Worm (Caenorhabditis elegans) whole organism, young adult: Measurements from ENCODE around the gene mcm-2.

ENCODE experiments used
- B0261.1 ChIP-seq: sonication (generic microtip); optimal IDR thresholded peaks from 2 replicates; lab custom pipeline; 2016; ENCODE audit warnings: mild to moderate bottlenecking, missing genetic modification characterization, moderate library complexity, missing compliant biosample characterization
- B0336.3 ChIP-seq: fragments of 200-800 bp; sonication (Bioruptor generic); IDR thresholded peaks from 2 replicates; pipeline ENCODE4 v1.3.6; 2022; ENCODE audit warnings: missing genetic modification characterization, missing compliant biosample characterization
- C06A6.2 ChIP-seq: fragments of 200-800 bp; sonication (Bioruptor generic); conservative IDR thresholded peaks from 2 replicates; pipeline ENCODE4 v1.3.6; 2022; ENCODE audit warnings: missing genetic modification characterization, missing compliant biosample characterization
- C17E4.6 ChIP-seq: fragments of 200-800 bp; sonication (Bioruptor generic); IDR thresholded peaks from 2 replicates; pipeline ENCODE4 v1.3.6; 2022; ENCODE audit warnings: missing genetic modification reagents, missing genetic modification characterization, missing compliant biosample characterization
- D2030.7 ChIP-seq: fragments of 200-800 bp; sonication (Bioruptor generic); IDR thresholded peaks from 2 replicates; pipeline ENCODE4 v1.3.6; 2022; ENCODE audit warnings: missing genetic modification reagents, missing genetic modification characterization, missing compliant biosample characterization
- F10E7.11 ChIP-seq: sonication (generic microtip); optimal IDR thresholded peaks from 2 replicates; lab custom pipeline; 2017; ENCODE audit warnings: mild to moderate bottlenecking, missing genetic modification characterization, moderate library complexity, missing compliant biosample characterization
- F37B4.10 ChIP-seq: fragments of 200-800 bp; sonication (Bioruptor generic); IDR thresholded peaks from 2 replicates; pipeline ENCODE4 v1.3.6; 2022; ENCODE audit warnings: missing genetic modification characterization, missing compliant biosample characterization
- F39B2.1 ChIP-seq: fragments of 200-800 bp; sonication (Bioruptor generic); IDR thresholded peaks from 2 replicates; pipeline ENCODE4 v1.3.6; 2022; ENCODE audit warnings: missing genetic modification reagents, missing genetic modification characterization, missing compliant biosample characterization
- F55B11.4 ChIP-seq: sonication (generic microtip); optimal IDR thresholded peaks from 2 replicates; lab custom pipeline; 2016; ENCODE audit warnings: missing compliant biosample characterization, missing genetic modification characterization, borderline replicate concordance; ENCODE audit not compliant: insufficient read depth
- F57A8.1 ChIP-seq: fragments of 200-800 bp; sonication (Bioruptor generic); optimal IDR thresholded peaks from 2 replicates; lab custom pipeline; 2018; ENCODE audit warnings: mild to moderate bottlenecking, missing genetic modification characterization, moderate library complexity, missing compliant biosample characterization
- T26A5.8 ChIP-seq: sonication (generic microtip); optimal IDR thresholded peaks from 2 replicates; lab custom pipeline; 2016; ENCODE audit warnings: missing genetic modification characterization, missing compliant biosample characterization
- Y95B8A.8 ChIP-seq: fragments of 200-800 bp; sonication (Bioruptor generic); IDR thresholded peaks from 2 replicates; pipeline ENCODE4 v1.3.6; 2022; ENCODE audit warnings: missing genetic modification reagents, missing genetic modification characterization, missing compliant biosample characterization
- akir-1 ChIP-seq: fragments of 200-800 bp; sonication (Bioruptor generic); optimal IDR thresholded peaks from 2 replicates; lab custom pipeline; 2018; ENCODE audit warnings: mild to moderate bottlenecking, missing genetic modification characterization, moderate library complexity, missing compliant biosample characterization
- attf-5 ChIP-seq: fragments of 200-800 bp; sonication (Bioruptor generic); optimal IDR thresholded peaks from 2 replicates; lab custom pipeline; 2018; ENCODE audit warnings: mild to moderate bottlenecking, missing genetic modification characterization, missing compliant biosample characterization
- bed-2 ChIP-seq: fragments of 200-800 bp; sonication (Bioruptor generic); IDR thresholded peaks from 2 replicates; pipeline ENCODE4 v1.3.6; 2022; ENCODE audit warnings: missing genetic modification reagents, missing genetic modification characterization, missing compliant biosample characterization
- ceh-27 ChIP-seq: fragments of 200-800 bp; sonication (Bioruptor generic); optimal IDR thresholded peaks from 2 replicates; lab custom pipeline; 2018; ENCODE audit warnings: mild to moderate bottlenecking, missing genetic modification characterization, moderate library complexity, missing compliant biosample characterization
- ceh-40 ChIP-seq: fragments of 200-800 bp; sonication (Bioruptor generic); IDR thresholded peaks from 2 replicates; pipeline ENCODE4 v1.3.6; 2022; ENCODE audit warnings: missing genetic modification characterization, missing compliant biosample characterization
- ceh-58 ChIP-seq: fragments of 200-800 bp; sonication (Bioruptor generic); IDR thresholded peaks from 2 replicates; pipeline ENCODE4 v1.3.6; 2022; ENCODE audit warnings: missing genetic modification characterization, missing compliant biosample characterization
- ceh-79 ChIP-seq: sonication (generic microtip); optimal IDR thresholded peaks from 2 replicates; lab custom pipeline; 2017; ENCODE audit warnings: mild to moderate bottlenecking, missing genetic modification characterization, missing compliant biosample characterization
- dpff-1 ChIP-seq: sonication (generic microtip); optimal IDR thresholded peaks from 2 replicates; lab custom pipeline; 2017; ENCODE audit warnings: mild to moderate bottlenecking, missing genetic modification characterization, missing compliant biosample characterization
- egl-44 ChIP-seq: fragments of 200-800 bp; sonication (Bioruptor generic); IDR thresholded peaks from 2 replicates; pipeline ENCODE4 v1.3.6; 2022; ENCODE audit warnings: missing genetic modification reagents, missing genetic modification characterization, missing compliant biosample characterization
- egrh-3 ChIP-seq: fragments of 200-800 bp; sonication (Bioruptor generic); IDR thresholded peaks from 2 replicates; pipeline ENCODE4 v1.3.6; 2022; ENCODE audit warnings: missing genetic modification reagents, missing genetic modification characterization, missing compliant biosample characterization
- ets-4 ChIP-seq: fragments of 200-800 bp; sonication (Bioruptor generic); optimal IDR thresholded peaks from 2 replicates; lab custom pipeline; 2018; ENCODE audit warnings: mild to moderate bottlenecking, missing genetic modification characterization, missing compliant biosample characterization
- him-1 ChIP-seq: sonication (generic microtip); optimal IDR thresholded peaks from 2 replicates; lab custom pipeline; 2016; ENCODE audit warnings: missing genotype, missing genetic modification reagents, missing genetic modification characterization, missing compliant biosample characterization
- hlh-26 ChIP-seq: fragments of 200-800 bp; sonication (Bioruptor generic); conservative IDR thresholded peaks from 2 replicates; pipeline ENCODE4 v1.3.6; 2022; ENCODE audit warnings: missing genetic modification reagents, missing genetic modification characterization, missing compliant biosample characterization
- hmg-20 ChIP-seq: fragments of 200-800 bp; sonication (Bioruptor generic); IDR thresholded peaks from 2 replicates; pipeline ENCODE4 v1.3.6; 2022; ENCODE audit warnings: missing genetic modification reagents, missing genetic modification characterization, missing compliant biosample characterization
- hsf-1 ChIP-seq: fragments of 200-800 bp; sonication (Bioruptor generic); IDR thresholded peaks from 2 replicates; pipeline ENCODE4 v1.3.6; 2022; ENCODE audit warnings: missing genetic modification reagents, missing genetic modification characterization, missing compliant biosample characterization
- lag-1 ChIP-seq: fragments of 200-800 bp; sonication (Bioruptor generic); IDR thresholded peaks from 2 replicates; pipeline ENCODE4 v1.3.6; 2022; ENCODE audit warnings: missing genetic modification reagents, missing genetic modification characterization, missing compliant biosample characterization
- let-526 ChIP-seq: fragments of 200-800 bp; sonication (Bioruptor generic); IDR thresholded peaks from 2 replicates; pipeline ENCODE4 v1.3.6; 2022; ENCODE audit warnings: missing genetic modification reagents, missing genetic modification characterization, missing compliant biosample characterization
- lin-26 ChIP-seq: fragments of 200-800 bp; sonication (Bioruptor generic); IDR thresholded peaks from 2 replicates; pipeline ENCODE4 v1.3.6; 2022; ENCODE audit warnings: missing genetic modification reagents, missing genetic modification characterization, missing compliant biosample characterization
- lin-35 ChIP-seq, 3 experiments: fragments of 150-350 bp in 2 of 3; sonication (generic microtip) in 1 of 3; optimal IDR thresholded peaks; 2 replicates each; lab custom pipeline; 2014 to 2018; ENCODE audit warnings: missing biosample characterization in 3 of 3, missing genetic modification characterization in 3 of 3, missing genetic modification reagents in 3 of 3
- lin-40 ChIP-seq: sonication (generic microtip); optimal IDR thresholded peaks from 2 replicates; lab custom pipeline; 2016; ENCODE audit warnings: missing genetic modification characterization, mild to moderate bottlenecking, missing compliant biosample characterization, missing genotype, missing genetic modification reagents
- lin-54 ChIP-seq: fragments of 200-800 bp; sonication (Bioruptor generic); optimal IDR thresholded peaks from 2 replicates; lab custom pipeline; 2018; ENCODE audit warnings: mild to moderate bottlenecking, missing genetic modification characterization, missing compliant biosample characterization
- lir-1 ChIP-seq: fragments of 200-800 bp; sonication (Bioruptor generic); conservative IDR thresholded peaks from 2 replicates; pipeline ENCODE4 v1.3.6; 2022; ENCODE audit warnings: missing genetic modification reagents, missing genetic modification characterization, missing compliant biosample characterization
- lsy-27 ChIP-seq: sonication (generic microtip); optimal IDR thresholded peaks from 2 replicates; lab custom pipeline; 2017; ENCODE audit warnings: missing genetic modification characterization, mild to moderate bottlenecking, missing compliant biosample characterization, antibody characterized with exemption, missing genotype, borderline replicate concordance; ENCODE audit not compliant: insufficient read depth
- madf-6 ChIP-seq: fragments of 200-800 bp; sonication (Bioruptor generic); IDR thresholded peaks from 2 replicates; pipeline ENCODE4 v1.3.6; 2022; ENCODE audit warnings: missing genetic modification reagents, missing genetic modification characterization, missing compliant biosample characterization
- mcd-1 ChIP-seq: fragments of 200-800 bp; sonication (Bioruptor generic); IDR thresholded peaks from 2 replicates; pipeline ENCODE4 v1.3.6; 2022; ENCODE audit warnings: missing genetic modification reagents, missing genetic modification characterization, missing compliant biosample characterization
- mxl-1 ChIP-seq: sonication (generic microtip); optimal IDR thresholded peaks from 2 replicates; lab custom pipeline; 2016; ENCODE audit warnings: missing genetic modification characterization, missing compliant biosample characterization
- nfya-1 ChIP-seq: sonication (generic microtip); optimal IDR thresholded peaks from 2 replicates; lab custom pipeline; 2017; ENCODE audit warnings: antibody characterized with exemption, missing compliant biosample characterization, missing genetic modification characterization, borderline replicate concordance; ENCODE audit not compliant: insufficient read depth
- nfyb-1 ChIP-seq: fragments of 200-800 bp; sonication (Bioruptor generic); IDR thresholded peaks from 2 replicates; pipeline ENCODE4 v1.3.6; 2022; ENCODE audit warnings: missing genetic modification reagents, missing genetic modification characterization, missing compliant biosample characterization
- nhr-27 ChIP-seq: fragments of 200-800 bp; sonication (Bioruptor generic); optimal IDR thresholded peaks from 2 replicates; lab custom pipeline; 2018; ENCODE audit warnings: mild to moderate bottlenecking, missing genetic modification characterization, moderate library complexity, missing compliant biosample characterization
- nhr-90 ChIP-seq: sonication (generic microtip); optimal IDR thresholded peaks from 2 replicates; lab custom pipeline; 2016; ENCODE audit warnings: missing genotype, mild to moderate bottlenecking, missing genetic modification characterization, missing compliant biosample characterization
- rcor-1 ChIP-seq: fragments of 200-800 bp; sonication (Bioruptor generic); IDR thresholded peaks from 2 replicates; pipeline ENCODE4 v1.3.6; 2022; ENCODE audit warnings: missing genetic modification reagents, missing genetic modification characterization, missing compliant biosample characterization
- sdz-38 ChIP-seq: sonication (generic microtip); optimal IDR thresholded peaks from 2 replicates; lab custom pipeline; 2016; ENCODE audit warnings: missing genotype, missing genetic modification characterization, missing compliant biosample characterization
- somi-1 ChIP-seq: fragments of 200-800 bp; sonication (Bioruptor generic); optimal IDR thresholded peaks from 2 replicates; lab custom pipeline; 2018; ENCODE audit warnings: mild to moderate bottlenecking, missing genetic modification characterization, missing compliant biosample characterization
- sptf-2 ChIP-seq: fragments of 200-800 bp; sonication (Bioruptor generic); optimal IDR thresholded peaks from 2 replicates; lab custom pipeline; 2018; ENCODE audit warnings: mild to moderate bottlenecking, missing genetic modification characterization, missing compliant biosample characterization
- tbx-9 ChIP-seq: sonication (generic microtip); optimal IDR thresholded peaks from 2 replicates; lab custom pipeline; 2016; ENCODE audit warnings: borderline replicate concordance, missing genetic modification characterization, inconsistent platforms, missing compliant biosample characterization
- unc-130 ChIP-seq: sonication (generic microtip); optimal IDR thresholded peaks from 2 replicates; lab custom pipeline; 2016; ENCODE audit warnings: missing genetic modification reagents, missing genetic modification characterization, missing compliant biosample characterization
- ztf-28 ChIP-seq: fragments of 200-800 bp; sonication (Bioruptor generic); IDR thresholded peaks from 2 replicates; pipeline ENCODE4 v1.3.6; 2022; ENCODE audit warnings: missing genetic modification reagents, missing genetic modification characterization, missing compliant biosample characterization
- ztf-3 ChIP-seq: fragments of 200-800 bp; sonication (Bioruptor generic); optimal IDR thresholded peaks from 2 replicates; lab custom pipeline; 2018; ENCODE audit warnings: mild to moderate bottlenecking, missing genetic modification characterization, missing compliant biosample characterization

The mcm-2 gene

DNA sequence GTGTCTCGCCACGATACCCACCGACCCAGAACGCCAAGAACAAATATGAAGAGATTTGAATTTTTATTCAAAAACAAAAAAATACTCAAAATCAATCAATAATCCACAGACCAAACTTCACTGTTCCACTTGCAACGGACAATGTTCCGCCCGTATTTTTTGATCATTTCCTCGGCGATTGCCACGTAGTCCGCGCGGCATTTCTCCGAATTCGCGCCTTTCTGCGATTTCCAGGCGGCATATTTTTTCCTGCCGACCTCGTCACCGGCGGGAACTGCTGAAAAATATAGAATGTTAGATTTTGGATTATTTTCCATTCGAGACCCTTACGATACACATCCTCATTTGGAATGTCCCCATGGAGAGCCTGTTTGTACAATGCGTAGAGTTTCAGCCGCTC is 34.2 kb downstream of the mcm-2 start (continued):
- TF ChIP-seq madf-6 (GFP tag; lab: Robert Waterston, UW) (peak; percentile 80), D2030.7 (GFP tag; lab: Robert Waterston, UW) (no peak), F39B2.1 (GFP tag; lab: Robert Waterston, UW) (no peak), dpff-1 (tag; lab: Kevin White, UChicago) (no peak), nfya-1 (no peak), him-1 (tag; lab: Kevin White, UChicago) (no peak), sdz-38 (tag; lab: Kevin White, UChicago) (no peak), somi-1 (no peak), nhr-90 (tag; lab: Kevin White, UChicago) (no peak), hsf-1 (GFP tag; lab: Robert Waterston, UW) (peak; percentile 44; the same call in 1 of the 2 replicates), bed-2 (GFP tag; lab: Robert Waterston, UW) (no peak), rcor-1 (GFP tag; lab: Robert Waterston, UW) (no peak), hlh-26 (no peak), sptf-2 (GFP tag; lab: Kevin White, UChicago) (no peak), ceh-79 (tag; lab: Kevin White, UChicago) (no peak), C06A6.2 (no peak), lin-26 (GFP tag; lab: Robert Waterston, UW) (peak; percentile 57; the same call in 1 of the 2 replicates), unc-130 (GFP tag; lab: Kevin White, UChicago) (no peak), F57A8.1 (GFP tag; lab: Kevin White, UChicago) (no peak), C17E4.6 (GFP tag; lab: Robert Waterston, UW) (peak; percentile 11; the same call in 1 of the 2 replicates), attf-5 (GFP tag; lab: Kevin White, UChicago) (no peak), ceh-40 (GFP tag; lab: Robert Waterston, UW) (no peak), ets-4 (no peak), F10E7.11 (tag; lab: Kevin White, UChicago) (no peak), ceh-27 (GFP tag; lab: Kevin White, UChicago) (no peak), mxl-1 (tag; lab: Kevin White, UChicago) (no peak), ztf-3 (GFP tag; lab: Kevin White, UChicago) (no peak), lag-1 (GFP tag; lab: Robert Waterston, UW) (no peak), lsy-27 (tag; lab: Kevin White, UChicago) (no peak), nhr-27 (no peak), egrh-3 (no peak), lin-35 (GFP tag; optimal IDR thresholded peaks at IDR 0.05; lab: Kevin White, UChicago) (peak in 1 of 3 experiments; percentile 32), lin-54 (peak; percentile 20), mcd-1 (no peak), B0336.3 (GFP tag; lab: Robert Waterston, UW) (peak; percentile 63), nfyb-1 (GFP tag; lab: Robert Waterston, UW) (no peak; the same call in 1 of the 2 replicates), T26A5.8 (tag; lab: Kevin White, UChicago) (peak; percentile 18), B0261.1 (tag; lab: Kevin White, UChicago) (no peak), lin-40 (no peak), akir-1 (GFP tag; lab: Kevin White, UChicago) (no peak), F55B11.4 (tag; lab: Kevin White, UChicago) (no peak), ztf-28 (GFP tag; lab: Robert Waterston, UW) (no peak), let-526 (no peak), egl-44 (GFP tag; lab: Robert Waterston, UW) (no peak), hmg-20 (GFP tag; lab: Robert Waterston, UW) (no peak), tbx-9 (tag; lab: Kevin White, UChicago) (no peak), Y95B8A.8 (GFP tag; lab: Robert Waterston, UW) (0 out of 2 replicates have a peak, but pooled peaks have one; percentile 82), lir-1 (no peak), ceh-58 (GFP tag; lab: Robert Waterston, UW) (no peak), F37B4.10 (GFP tag; lab: Robert Waterston, UW) (no peak)
